Worm (Caenorhabditis elegans) whole organism, L2 larva: ENCODE results near the gene ZK622.4.

Source experiments
- C34F6.9 ChIP-seq: fragments of 150-350 bp; optimal IDR thresholded peaks from 2 replicates; lab custom pipeline; 2014; ENCODE audit warnings: missing biosample characterization, missing genetic modification characterization
- F13H6.1 ChIP-seq: sonication (generic microtip); optimal IDR thresholded peaks from 2 replicates; lab custom pipeline; 2016; ENCODE audit warnings: missing genetic modification characterization, missing compliant biosample characterization
- R02D3.7 ChIP-seq: fragments of 150-350 bp; optimal IDR thresholded peaks from 2 replicates; lab custom pipeline; 2014; ENCODE audit warnings: missing biosample characterization, missing genetic modification characterization
- Y55F3AM.14 ChIP-seq: fragments of 200-800 bp; sonication (Bioruptor generic); optimal IDR thresholded peaks from 2 replicates; lab custom pipeline; 2018; ENCODE audit warnings: mild to moderate bottlenecking, missing genetic modification characterization, missing compliant biosample characterization
- ZK546.5 ChIP-seq: sonication (generic microtip); optimal IDR thresholded peaks from 2 replicates; lab custom pipeline; 2017; ENCODE audit warnings: missing biosample characterization, missing genetic modification characterization
- alr-1 ChIP-seq: fragments of 150-350 bp; optimal IDR thresholded peaks from 2 replicates; lab custom pipeline; 2014; ENCODE audit warnings: missing biosample characterization, missing genetic modification characterization
- aly-2 ChIP-seq: fragments of 150-350 bp; optimal IDR thresholded peaks from 2 replicates; lab custom pipeline; 2014; ENCODE audit warnings: missing biosample characterization, missing genetic modification characterization
- ama-1 ChIP-seq: fragments of 150-350 bp; optimal IDR thresholded peaks from 2 replicates; lab custom pipeline; 2018; ENCODE audit warnings: inconsistent platforms
- blmp-1 ChIP-seq: sonication (generic microtip); optimal IDR thresholded peaks from 2 replicates; lab custom pipeline; 2017; ENCODE audit warnings: missing genetic modification characterization, mild to moderate bottlenecking, missing compliant biosample characterization, antibody characterized with exemption, moderate library complexity; ENCODE audit not compliant: insufficient read depth
- ceh-16 ChIP-seq: fragments of 150-350 bp; optimal IDR thresholded peaks from 2 replicates; lab custom pipeline; 2014; ENCODE audit warnings: missing biosample characterization, missing genetic modification characterization
- ceh-82 ChIP-seq: fragments of 150-350 bp; optimal IDR thresholded peaks from 2 replicates; lab custom pipeline; 2014; ENCODE audit warnings: missing biosample characterization, missing genetic modification characterization
- crh-2 ChIP-seq: sonication (generic microtip); optimal IDR thresholded peaks from 2 replicates; lab custom pipeline; 2017; ENCODE audit warnings: missing biosample characterization, missing genetic modification characterization
- dmd-4 ChIP-seq: sonication (generic microtip); optimal IDR thresholded peaks from 2 replicates; lab custom pipeline; 2017; ENCODE audit warnings: missing biosample characterization, missing genetic modification characterization
- fos-1 ChIP-seq: fragments of 150-350 bp; optimal IDR thresholded peaks from 2 replicates; lab custom pipeline; 2014; ENCODE audit warnings: missing biosample characterization, missing genetic modification characterization
- gmeb-1 ChIP-seq: fragments of 150-350 bp; optimal IDR thresholded peaks from 2 replicates; lab custom pipeline; 2014; ENCODE audit warnings: missing biosample characterization, missing genetic modification characterization
- lin-11 ChIP-seq: fragments of 150-350 bp; sonication (generic microtip); optimal IDR thresholded peaks from 2 replicates; lab custom pipeline; 2014; ENCODE audit warnings: missing biosample characterization, missing genetic modification characterization, inconsistent platforms, mixed read lengths
- lin-13 ChIP-seq: fragments of 150-350 bp; optimal IDR thresholded peaks from 2 replicates; lab custom pipeline; 2014; ENCODE audit warnings: missing biosample characterization, missing genetic modification reagents, missing genetic modification characterization
- lin-39 ChIP-seq: fragments of 150-350 bp; optimal IDR thresholded peaks from 2 replicates; lab custom pipeline; 2014; ENCODE audit warnings: missing biosample characterization, missing genetic modification reagents, missing genetic modification characterization
- lsy-2 ChIP-seq, 2 experiments: fragments of 150-350 bp in 1 of 2; sonication (generic microtip) in 1 of 2; optimal IDR thresholded peaks; 2 replicates each; lab custom pipeline; 2014 to 2017; ENCODE audit warnings: missing biosample characterization in 2 of 2, missing genetic modification characterization in 2 of 2
- mdl-1 ChIP-seq, 2 experiments: fragments of 150-350 bp in 1 of 2; sonication (generic microtip) in 1 of 2; optimal IDR thresholded peaks; 2 replicates each; lab custom pipeline; 2017; ENCODE audit warnings: missing biosample characterization in 2 of 2, missing genetic modification characterization in 2 of 2
- nhr-10 ChIP-seq: sonication (generic microtip); optimal IDR thresholded peaks from 2 replicates; lab custom pipeline; 2017; ENCODE audit warnings: missing biosample characterization, missing genetic modification characterization
- nhr-11 ChIP-seq: fragments of 150-350 bp; optimal IDR thresholded peaks from 2 replicates; lab custom pipeline; 2014; ENCODE audit warnings: missing biosample characterization, missing genetic modification characterization
- nhr-21 ChIP-seq: fragments of 150-350 bp; optimal IDR thresholded peaks from 2 replicates; lab custom pipeline; 2014; ENCODE audit warnings: missing biosample characterization, missing genetic modification characterization
- nhr-23 ChIP-seq: fragments of 150-350 bp; optimal IDR thresholded peaks from 2 replicates; lab custom pipeline; 2014; ENCODE audit warnings: missing biosample characterization, missing genetic modification reagents, missing genetic modification characterization
- nhr-25 ChIP-seq: fragments of 150-350 bp; sonication (generic microtip); optimal IDR thresholded peaks from 3 replicates; lab custom pipeline; 2014; ENCODE audit warnings: missing biosample characterization, missing genetic modification characterization
- nhr-6 ChIP-seq: fragments of 150-350 bp; optimal IDR thresholded peaks from 2 replicates; lab custom pipeline; 2014; ENCODE audit warnings: missing biosample characterization, missing genetic modification characterization
- nhr-77 ChIP-seq: fragments of 150-350 bp; optimal IDR thresholded peaks from 2 replicates; lab custom pipeline; 2014; ENCODE audit warnings: missing biosample characterization, missing genetic modification characterization
- peb-1 ChIP-seq: fragments of 150-350 bp; optimal IDR thresholded peaks from 2 replicates; lab custom pipeline; 2014; ENCODE audit warnings: missing biosample characterization, missing genetic modification characterization
- sem-4 ChIP-seq: fragments of 150-350 bp; optimal IDR thresholded peaks from 2 replicates; lab custom pipeline; 2014; ENCODE audit warnings: missing biosample characterization, missing genetic modification reagents, missing genetic modification characterization
- sma-3 ChIP-seq: sonication (generic microtip); optimal IDR thresholded peaks from 2 replicates; lab custom pipeline; 2016; ENCODE audit warnings: missing genetic modification reagents, missing genetic modification characterization, missing compliant biosample characterization
- sma-9 ChIP-seq, 2 experiments: fragments of 150-350 bp in 1 of 2; sonication (generic microtip) in 1 of 2; optimal IDR thresholded peaks; 2 replicates each; lab custom pipeline; 2014 to 2016; ENCODE audit warnings: missing genetic modification characterization in 2 of 2, mild to moderate bottlenecking in 1 of 2, missing biosample characterization in 1 of 2, missing compliant biosample characterization in 1 of 2, missing genetic modification reagents in 1 of 2, moderate library complexity in 1 of 2
- snpc-4 ChIP-seq: fragments of 150-350 bp; optimal IDR thresholded peaks from 2 replicates; lab custom pipeline; 2014; ENCODE audit warnings: missing biosample characterization, missing genetic modification characterization
- zag-1 ChIP-seq: fragments of 150-350 bp; optimal IDR thresholded peaks from 2 replicates; lab custom pipeline; 2014; ENCODE audit warnings: missing biosample characterization, missing genetic modification characterization
- ztf-1 ChIP-seq: fragments of 200-800 bp; sonication (Bioruptor generic); conservative IDR thresholded peaks from 2 replicates; pipeline ENCODE4 v1.3.6; 2022; ENCODE audit warnings: missing genetic modification characterization, missing compliant biosample characterization

Gene ZK622.4

ce11 chrII:5281137-5281536, 11.4 kb upstream of the ZK622.4 start:
- TF ChIP-seq peb-1 (tag; lab: Kevin White, UChicago) = no peak
- no peak for TF ChIP-seq F13H6.1 (tag; lab: Kevin White, UChicago)
- no peak for TF ChIP-seq lin-39
- TF ChIP-seq nhr-11 (tag; lab: Kevin White, UChicago) = no peak
- TF ChIP-seq lin-13 (GFP tag; lab: Kevin White, UChicago) = no peak
- no peak for TF ChIP-seq ama-1 (lab: Kevin White, UChicago)
- no peak for TF ChIP-seq aly-2 (tag; lab: Kevin White, UChicago)
- TF ChIP-seq blmp-1 (tag; lab: Kevin White, UChicago) = no peak
- no peak for TF ChIP-seq nhr-25
- no peak for TF ChIP-seq ZK546.5 (tag; lab: Kevin White, UChicago)
- no peak for TF ChIP-seq lin-11 (tag; lab: Kevin White, UChicago)
- TF ChIP-seq ceh-82 (tag; lab: Kevin White, UChicago) = no peak
- TF ChIP-seq mdl-1 (tag; optimal IDR thresholded peaks at IDR 0.05; lab: Kevin White, UChicago) = no peak
- no peak for TF ChIP-seq sem-4 (tag; lab: Kevin White, UChicago)
- TF ChIP-seq nhr-21 (tag; lab: Kevin White, UChicago) = no peak
- TF ChIP-seq crh-2 = peak; percentile 76
- no peak for TF ChIP-seq nhr-6
- TF ChIP-seq zag-1 = no peak
- TF ChIP-seq ceh-16 (tag; lab: Kevin White, UChicago) = no peak
- TF ChIP-seq sma-9 (GFP tag; optimal IDR thresholded peaks at IDR 0.05; lab: Kevin White, UChicago) = peak; percentile 68
- TF ChIP-seq sma-9 (tag; optimal IDR thresholded peaks at IDR 0.05; lab: Kevin White, UChicago) = no peak
- TF ChIP-seq fos-1 (tag; lab: Kevin White, UChicago) = peak; percentile 71
- no peak for TF ChIP-seq nhr-10 (tag; lab: Kevin White, UChicago)
- TF ChIP-seq dmd-4 (tag; lab: Kevin White, UChicago) = no peak
- no peak for TF ChIP-seq C34F6.9
- TF ChIP-seq lsy-2 (tag; optimal IDR thresholded peaks at IDR 0.05; lab: Kevin White, UChicago) = no peak
- TF ChIP-seq nhr-77 (tag; lab: Kevin White, UChicago) = no peak
- no peak for TF ChIP-seq snpc-4 (tag; lab: Kevin White, UChicago)
- peak; percentile 49 for TF ChIP-seq sma-3 (GFP tag; lab: Kevin White, UChicago)
- no peak for TF ChIP-seq alr-1 (tag; lab: Kevin White, UChicago)
- TF ChIP-seq Y55F3AM.14 (GFP tag; lab: Kevin White, UChicago) = no peak

ce11 chrII:5282192-5282591, 10.3 kb upstream of the ZK622.4 start, which contains the start of gene pmt-1:
Gene pmt-1, minus strand, starts transcription at chrII:5282523.
- TF ChIP-seq sem-4 (tag; lab: Kevin White, UChicago) = no peak
- peak; percentile 43 for TF ChIP-seq gmeb-1 (tag; lab: Kevin White, UChicago)
- peak; percentile 64 for TF ChIP-seq crh-2
- TF ChIP-seq sma-9 (GFP tag; optimal IDR thresholded peaks at IDR 0.05; lab: Kevin White, UChicago) = peak; percentile 78
- TF ChIP-seq sma-9 (tag; optimal IDR thresholded peaks at IDR 0.05; lab: Kevin White, UChicago) = no peak
- TF ChIP-seq lin-11 (tag; lab: Kevin White, UChicago) = no peak
- TF ChIP-seq mdl-1 (tag; optimal IDR thresholded peaks at IDR 0.05; lab: Kevin White, UChicago) = peak in 1 of 2 experiments; percentile 33
- TF ChIP-seq nhr-21 (tag; lab: Kevin White, UChicago) = peak; percentile 64
- no peak for TF ChIP-seq blmp-1 (tag; lab: Kevin White, UChicago)
- no peak for TF ChIP-seq ztf-1
- no peak for TF ChIP-seq nhr-6
- TF ChIP-seq nhr-23 (tag; lab: Kevin White, UChicago) = no peak
- no peak for TF ChIP-seq fos-1 (tag; lab: Kevin White, UChicago)
- no peak for TF ChIP-seq R02D3.7 (tag; lab: Kevin White, UChicago)

DNA sequence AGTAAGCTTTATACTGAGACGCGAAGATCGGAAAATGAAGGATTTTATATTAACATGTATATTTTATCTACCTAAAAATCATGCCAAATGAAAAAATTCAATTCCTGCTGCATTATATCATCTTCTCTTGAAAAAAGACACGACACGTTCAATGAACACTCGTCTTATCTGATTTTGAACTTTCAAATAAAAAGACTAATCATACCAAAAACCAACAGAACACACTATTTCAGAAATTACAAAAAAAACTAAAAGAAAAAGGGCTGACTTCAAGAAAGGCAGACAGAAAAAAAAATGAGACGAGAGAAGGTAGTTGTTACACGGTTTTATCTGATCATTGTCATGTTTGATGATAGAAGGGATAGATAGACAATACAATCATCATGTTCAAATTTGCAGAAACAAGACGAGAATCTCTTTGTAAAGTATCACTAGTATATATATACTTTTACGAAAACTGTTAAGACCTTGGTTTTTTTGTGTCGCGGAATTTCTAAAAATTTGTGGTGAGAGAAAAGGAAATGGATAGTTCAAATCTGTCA, 9.7 kb upstream of the ZK622.4 start:
- no peak for TF ChIP-seq sem-4 (tag; lab: Kevin White, UChicago)
- no peak for TF ChIP-seq nhr-21 (tag; lab: Kevin White, UChicago)
- no peak for TF ChIP-seq lsy-2 (tag; optimal IDR thresholded peaks at IDR 0.05; lab: Kevin White, UChicago)
- TF ChIP-seq nhr-25 = peak; percentile 41
- TF ChIP-seq lin-39 = no peak

ce11 chrII:5285029-5285428, 7.5 kb upstream of the ZK622.4 start, which contains the start of gene gur-5:
Gene gur-5, plus strand, starts transcription at chrII:5285329.
- TF ChIP-seq peb-1 (tag; lab: Kevin White, UChicago) = no peak
- TF ChIP-seq ceh-82 (tag; lab: Kevin White, UChicago) = no peak
- no peak for TF ChIP-seq mdl-1 (tag; optimal IDR thresholded peaks at IDR 0.05; lab: Kevin White, UChicago)
- TF ChIP-seq gmeb-1 (tag; lab: Kevin White, UChicago) = no peak
- no peak for TF ChIP-seq nhr-21 (tag; lab: Kevin White, UChicago)
- no peak for TF ChIP-seq lin-13 (GFP tag; lab: Kevin White, UChicago)
